Fruit fly (Drosophila melanogaster): ENCODE results near the gene Spn28Dc.

The Spn28Dc gene

DNA sequence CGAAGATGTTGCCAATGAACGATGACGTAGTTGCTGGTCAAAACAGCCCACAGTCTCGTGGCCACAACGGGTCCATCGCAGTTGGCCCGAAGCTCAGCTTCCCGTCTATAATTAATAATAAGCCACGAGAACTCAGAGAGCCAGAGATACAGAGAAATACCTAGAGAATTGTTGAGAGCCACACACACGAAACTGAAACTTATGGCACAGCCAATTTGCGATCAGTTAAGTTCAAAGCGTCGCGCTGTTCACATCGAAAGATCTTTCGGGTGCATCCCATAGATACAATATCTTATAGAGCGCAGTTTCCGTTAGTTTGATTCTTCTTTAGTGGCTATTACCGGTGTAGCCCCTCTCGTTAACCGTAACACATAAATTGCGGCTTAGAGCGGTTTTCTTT is 5.5 kb upstream of the Spn28Dc start:
- peak in 1 of 2 experiments; percentile 29 for TF ChIP-seq dl (GFP tag; optimal IDR thresholded peaks at IDR 0.05; ENCODE audit: insufficient read depth in 1 of 2, partially characterized antibody in 2 of 2)
- no peak for TF ChIP-seq GATAd (GFP tag; optimal IDR thresholded peaks at IDR 0.05)
- peak; percentile 29 for TF ChIP-seq Dif (GFP tag; optimal IDR thresholded peaks at IDR 0.05; ENCODE audit: partially characterized antibody)

DNA sequence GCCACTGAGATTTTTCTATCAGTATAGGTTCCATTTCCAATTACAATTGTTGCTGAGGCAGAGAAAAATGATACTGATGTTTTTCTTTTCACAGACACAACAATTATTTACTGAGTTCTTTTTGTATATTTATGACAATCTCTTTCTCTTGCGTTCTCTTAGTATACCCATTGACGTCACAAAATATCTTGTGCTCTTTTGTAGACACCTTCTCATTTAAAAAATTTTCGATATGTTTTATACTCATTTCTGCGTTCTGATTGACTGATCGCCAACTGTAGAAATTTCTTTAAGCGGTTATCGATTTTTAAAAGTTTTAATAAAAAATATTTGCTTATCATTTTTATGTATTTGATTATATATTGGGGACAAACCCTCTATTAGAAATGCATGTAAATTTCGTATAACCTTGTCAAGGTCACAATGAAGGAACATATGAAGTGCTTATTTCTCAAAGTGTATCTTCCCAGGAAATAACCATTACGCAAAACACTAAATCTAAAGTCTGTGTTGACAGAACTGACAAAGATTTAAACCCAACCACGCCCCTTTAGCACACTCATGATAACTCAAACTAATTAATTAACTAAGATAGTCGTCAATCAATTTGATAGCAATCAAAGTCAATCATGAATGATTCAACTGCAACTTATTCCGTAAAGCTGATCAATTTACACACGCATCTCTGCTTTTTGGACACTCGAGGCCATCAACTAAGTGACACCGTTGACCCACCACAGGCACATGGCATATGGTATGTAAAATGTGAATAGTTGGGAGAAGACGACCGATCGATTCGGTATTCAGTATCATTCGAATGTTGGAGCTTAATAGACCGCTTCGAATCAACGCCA is 3.8 kb upstream of the Spn28Dc start, which contains the start of the genes Glyat and Tg:
Glyat (minus strand) TSS at position 51 of the 854 bp plus-strand sequence.
Tg (plus strand) TSS at position 804 of the 854 bp plus-strand sequence.
- TF ChIP-seq HLH106 (tag; optimal IDR thresholded peaks at IDR 0.05) (no peak), Dfd (GFP tag; optimal IDR thresholded peaks at IDR 0.05) (no peak), pan (optimal IDR thresholded peaks at IDR 0.05) (no peak)

DNA sequence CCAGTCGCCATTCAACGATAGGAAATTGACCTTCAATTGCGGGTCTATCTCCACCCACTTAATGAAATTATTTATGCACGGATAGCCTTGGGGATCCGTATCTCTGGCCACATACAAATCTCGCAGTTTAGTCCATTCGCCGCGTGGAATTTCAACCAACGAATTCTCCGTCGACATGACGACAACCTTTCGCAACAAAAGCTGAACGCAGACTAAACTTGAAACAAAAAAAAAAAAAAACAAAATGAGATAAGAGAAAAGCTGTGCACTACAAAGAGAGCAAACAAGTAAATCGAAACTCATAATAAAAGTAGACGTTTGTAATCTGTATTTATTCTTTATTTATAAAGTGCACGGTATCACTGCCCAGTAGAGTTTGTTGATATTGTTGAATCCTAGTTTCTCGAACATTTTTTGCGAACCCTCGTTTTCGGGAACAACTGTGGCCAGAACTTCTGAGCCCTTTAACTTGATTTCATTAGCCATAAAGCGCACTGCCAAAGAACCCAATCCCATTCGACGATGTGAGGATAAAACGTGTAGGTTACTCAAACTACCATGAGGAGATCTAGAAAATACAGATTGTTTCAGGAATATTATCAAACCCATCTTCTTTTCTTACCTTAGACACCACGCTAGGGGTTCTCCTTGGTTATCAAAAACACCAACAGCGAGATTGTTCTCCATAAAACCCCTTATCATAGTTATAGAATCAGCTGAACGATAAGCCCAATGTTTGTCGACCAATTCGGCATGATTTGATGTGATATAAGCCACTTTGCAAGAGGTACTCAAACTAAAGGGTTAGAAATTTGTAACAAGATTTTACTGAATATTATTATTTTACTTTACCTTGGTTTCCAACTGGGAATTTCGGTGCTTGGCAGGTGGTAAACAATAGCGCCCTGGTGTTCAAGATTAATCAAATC is 2.5 kb upstream of the Spn28Dc start, which contains the start of gene CG12560:
CG12560 (minus strand) TSS at position 195 of the 929 bp plus-strand sequence.
- TF ChIP-seq CG9705 (GFP tag; optimal IDR thresholded peaks at IDR 0.05) (no peak), Dif (GFP tag; optimal IDR thresholded peaks at IDR 0.05; ENCODE audit: partially characterized antibody) (peak; percentile 22), rgr (GFP tag; optimal IDR thresholded peaks at IDR 0.05) (no peak), dl (GFP tag; optimal IDR thresholded peaks at IDR 0.05; ENCODE audit: insufficient read depth in 1 of 2, partially characterized antibody in 2 of 2) (no peak), jim (GFP tag; optimal IDR thresholded peaks at IDR 0.05) (peak; percentile 36), pan (optimal IDR thresholded peaks at IDR 0.05) (no peak), lola (GFP tag; optimal IDR thresholded peaks at IDR 0.05) (no peak), Rel (GFP tag; optimal IDR thresholded peaks at IDR 0.05) (no peak), Rel (tag; optimal IDR thresholded peaks at IDR 0.05) (no peak), brk (GFP tag; optimal IDR thresholded peaks at IDR 0.05) (no peak), Mio (GFP tag; optimal IDR thresholded peaks at IDR 0.05) (no peak), br (GFP tag; optimal IDR thresholded peaks at IDR 0.05) (no peak), dsf (GFP tag; optimal IDR thresholded peaks at IDR 0.05; ENCODE audit: borderline replicate concordance) (no peak), sage (GFP tag; optimal IDR thresholded peaks at IDR 0.05) (no peak), Abd-B (GFP tag; optimal IDR thresholded peaks at IDR 0.05) (no peak), Myc (optimal IDR thresholded peaks at IDR 0.05) (no peak), tai (GFP tag; optimal IDR thresholded peaks at IDR 0.05) (no peak), Hr83 (GFP tag; optimal IDR thresholded peaks at IDR 0.05; ENCODE audit: poor library complexity, severe bottlenecking) (no peak), Hr78 (GFP tag; optimal IDR thresholded peaks at IDR 0.05) (no peak), N (GFP tag; optimal IDR thresholded peaks at IDR 0.05) (no peak), dmrt93B (GFP tag; optimal IDR thresholded peaks at IDR 0.05) (no peak), ey (GFP tag; optimal IDR thresholded peaks at IDR 0.05) (no peak), Hnf4 (GFP tag; optimal IDR thresholded peaks at IDR 0.05) (peak; percentile 61), fru (GFP tag; optimal IDR thresholded peaks at IDR 0.05) (peak; percentile 41), psq (GFP tag; optimal IDR thresholded peaks at IDR 0.05) (no peak), OdsH (GFP tag; optimal IDR thresholded peaks at IDR 0.05) (peak; percentile 11), HLH106 (tag; optimal IDR thresholded peaks at IDR 0.05) (no peak), woc (GFP tag; optimal IDR thresholded peaks at IDR 0.05) (no peak), Dfd (GFP tag; optimal IDR thresholded peaks at IDR 0.05) (no peak), CrebA (GFP tag; optimal IDR thresholded peaks at IDR 0.05; ENCODE audit: borderline replicate concordance) (peak; percentile 64), foxo (GFP tag; optimal IDR thresholded peaks at IDR 0.05) (peak in 1 of 2 experiments; percentile 0), h (GFP tag; optimal IDR thresholded peaks at IDR 0.05) (no peak), Sp1 (GFP tag; optimal IDR thresholded peaks at IDR 0.05) (no peak), Vsx2 (GFP tag; optimal IDR thresholded peaks at IDR 0.05; ENCODE audit: partially characterized antibody) (no peak), Jra (GFP tag; optimal IDR thresholded peaks at IDR 0.05) (peak; percentile 2), usp (GFP tag; optimal IDR thresholded peaks at IDR 0.05) (no peak), sv (GFP tag; optimal IDR thresholded peaks at IDR 0.05) (no peak), CG32264 (GFP tag; optimal IDR thresholded peaks at IDR 0.05) (no peak), GATAd (GFP tag; optimal IDR thresholded peaks at IDR 0.05) (no peak)
